Worm (Caenorhabditis elegans): ENCODE data around the gene nhr-247.

ce11 chrV:15305502-15305901, 17.3 kb upstream of the nhr-247 start, which contains the start of gene T26H8.5:
- TF ChIP-seq daf-12 (tag; optimal IDR thresholded peaks at IDR 0.05) (no peak), zfp-3 (GFP tag; conservative IDR thresholded peaks at IDR 0.05) (no peak), nhr-77 (tag; optimal IDR thresholded peaks at IDR 0.05) (no peak), D1046.2 (GFP tag; IDR thresholded peaks at IDR 0.05) (no peak), rbr-2 (tag; optimal IDR thresholded peaks at IDR 0.05) (no peak), ama-1 (optimal IDR thresholded peaks at IDR 0.05) (no peak)
